Fruit fly (Drosophila melanogaster) whole organism, embryonic: ENCODE data around the gene cnir.

Experiments
- Ada2b ChIP-seq: fragments of 200-800 bp; sonication (Bioruptor generic); IDR thresholded peaks from 2 replicates; pipeline ENCODE4 v1.3.6; 2022; ENCODE audit warnings: missing biosample characterization, missing genetic modification characterization
- Atf3 ChIP-seq: fragments of 200-800 bp; sonication (Bioruptor generic); optimal IDR thresholded peaks from 3 replicates; lab custom pipeline; 2016; ENCODE audit warnings: missing biosample characterization, missing genetic modification characterization
- Bteb2 ChIP-seq: fragments of 200-800 bp; sonication (Bioruptor generic); optimal IDR thresholded peaks from 2 replicates; lab custom pipeline; 2016; ENCODE audit warnings: missing biosample characterization, missing genetic modification characterization
- CG10431 ChIP-seq: fragments of 200-800 bp; sonication (Bioruptor generic); optimal IDR thresholded peaks from 3 replicates; lab custom pipeline; 2018; ENCODE audit warnings: missing biosample characterization, mild to moderate bottlenecking, missing genetic modification characterization
- CG12219 ChIP-seq: fragments of 200-800 bp; sonication (Bioruptor generic); optimal IDR thresholded peaks from 3 replicates; lab custom pipeline; 2018; ENCODE audit warnings: missing biosample characterization, mild to moderate bottlenecking, missing genetic modification characterization
- CG12391 ChIP-seq: fragments of 200-800 bp; sonication (Bioruptor generic); optimal IDR thresholded peaks from 3 replicates; lab custom pipeline; 2018; ENCODE audit warnings: missing biosample characterization, mild to moderate bottlenecking, missing genetic modification characterization, moderate library complexity
- CG13775 ChIP-seq: fragments of 200-800 bp; sonication (Bioruptor generic); optimal IDR thresholded peaks from 3 replicates; lab custom pipeline; 2017; ENCODE audit warnings: missing biosample characterization, mild to moderate bottlenecking, missing genetic modification characterization
- CG14050 ChIP-seq: fragments of 200-800 bp; sonication (Bioruptor generic); IDR thresholded peaks from 3 replicates; pipeline ENCODE4 v1.3.6; 2022; ENCODE audit warnings: missing biosample characterization, missing genetic modification characterization
- CG14441 ChIP-seq: fragments of 200-800 bp; sonication (Bioruptor generic); IDR thresholded peaks from 2 replicates; pipeline ENCODE4 v1.3.6; 2022; ENCODE audit warnings: missing biosample characterization, missing genetic modification characterization
- CG16779 ChIP-seq: fragments of 200-800 bp; sonication (Bioruptor generic); IDR thresholded peaks from 2 replicates; pipeline ENCODE4 v1.3.6; 2022; ENCODE audit warnings: missing biosample characterization, missing genetic modification characterization
- CG16813 ChIP-seq: fragments of 200-800 bp; sonication (Bioruptor generic); IDR thresholded peaks from 3 replicates; pipeline ENCODE4 v1.3.6; 2022; ENCODE audit warnings: missing biosample characterization, missing genetic modification characterization; ENCODE audit not compliant: partially characterized antibody
- CG17829 ChIP-seq: fragments of 200-800 bp; optimal IDR thresholded peaks from 2 replicates; lab custom pipeline; 2019; ENCODE audit warnings: missing biosample characterization, mild to moderate bottlenecking, missing genetic modification characterization, moderate library complexity
- CG31388 ChIP-seq: fragments of 200-800 bp; sonication (Bioruptor generic); optimal IDR thresholded peaks from 2 replicates; lab custom pipeline; 2016; ENCODE audit warnings: missing biosample characterization, missing genetic modification characterization
- CG3281 ChIP-seq: fragments of 200-800 bp; sonication (Bioruptor generic); optimal IDR thresholded peaks from 3 replicates; lab custom pipeline; 2017; ENCODE audit warnings: missing biosample characterization, mild to moderate bottlenecking, missing genetic modification characterization
- CG34422 ChIP-seq: fragments of 200-800 bp; sonication (Bioruptor generic); IDR thresholded peaks from 3 replicates; pipeline ENCODE4 v1.3.6; 2022; ENCODE audit warnings: missing biosample characterization, missing genetic modification characterization
- CG3847 ChIP-seq: fragments of 200-800 bp; sonication (Bioruptor generic); IDR thresholded peaks from 2 replicates; pipeline ENCODE4 v1.3.6; 2022; ENCODE audit warnings: missing biosample characterization, missing genetic modification characterization
- CG4424 ChIP-seq: fragments of 200-800 bp; sonication (Bioruptor generic); optimal IDR thresholded peaks from 3 replicates; lab custom pipeline; 2016; ENCODE audit warnings: missing biosample characterization, missing genetic modification characterization
- CG4707 ChIP-seq: fragments of 200-800 bp; sonication (Bioruptor generic); optimal IDR thresholded peaks from 2 replicates; lab custom pipeline; 2018; ENCODE audit warnings: missing biosample characterization, mild to moderate bottlenecking, missing genetic modification characterization, moderate library complexity
- CG6254 ChIP-seq: fragments of 200-800 bp; sonication (Bioruptor generic); optimal IDR thresholded peaks from 3 replicates; lab custom pipeline; 2017; ENCODE audit warnings: mild to moderate bottlenecking, missing biosample characterization, missing genetic modification reagents, missing genetic modification characterization
- CG7786 ChIP-seq: fragments of 200-800 bp; sonication (Bioruptor generic); optimal IDR thresholded peaks from 2 replicates; lab custom pipeline; 2016; ENCODE audit warnings: missing biosample characterization, missing genetic modification characterization
- CG7928 ChIP-seq: fragments of 200-800 bp; sonication (Bioruptor generic); optimal IDR thresholded peaks from 2 replicates; lab custom pipeline; 2017; ENCODE audit warnings: missing biosample characterization, mild to moderate bottlenecking, missing genetic modification characterization
- CG8944 ChIP-seq: fragments of 200-800 bp; sonication (Bioruptor generic); optimal IDR thresholded peaks from 3 replicates; lab custom pipeline; 2016; ENCODE audit warnings: missing biosample characterization, missing genetic modification characterization
- Chrac-16 ChIP-seq: fragments of 200-800 bp; sonication (Bioruptor generic); optimal IDR thresholded peaks from 3 replicates; lab custom pipeline; 2016; ENCODE audit warnings: missing biosample characterization, missing genetic modification characterization
- Dll ChIP-seq: fragments of 200-800 bp; sonication (Bioruptor generic); IDR thresholded peaks from 4 replicates; pipeline ENCODE4 v1.3.6; 2022; ENCODE audit warnings: missing biosample characterization, missing genetic modification characterization; ENCODE audit not compliant: partially characterized antibody
- Dref ChIP-seq: fragments of 200-800 bp; sonication (Bioruptor generic); IDR thresholded peaks from 2 replicates; pipeline ENCODE4 v1.3.6; 2022; ENCODE audit warnings: missing biosample characterization, missing genetic modification characterization
- Elba2 ChIP-seq: fragments of 200-800 bp; sonication (Bioruptor generic); optimal IDR thresholded peaks from 3 replicates; lab custom pipeline; 2016; ENCODE audit warnings: missing biosample characterization, missing genetic modification characterization
- H2.0 ChIP-seq: fragments of 200-800 bp; sonication (Bioruptor generic); IDR thresholded peaks from 2 replicates; pipeline ENCODE4 v1.3.6; 2022; ENCODE audit warnings: missing biosample characterization, missing genetic modification characterization
- Med ChIP-seq: fragments of 200-800 bp; sonication (Bioruptor generic); peaks from one replicate; lab custom pipeline; 2016; ENCODE audit warnings: missing biosample characterization, missing genetic modification characterization, mild to moderate bottlenecking, inconsistent platforms, moderate library complexity
- Myb ChIP-seq: fragments of 200-800 bp; sonication (Bioruptor generic); optimal IDR thresholded peaks from 2 replicates; lab custom pipeline; 2016; ENCODE audit warnings: missing biosample characterization, missing genetic modification characterization
- Xrp1 ChIP-seq: fragments of 200-800 bp; sonication (Bioruptor generic); IDR thresholded peaks from 2 replicates; pipeline ENCODE4 v1.3.6; 2022; ENCODE audit warnings: missing biosample characterization, missing genetic modification characterization
- ara ChIP-seq: fragments of 200-800 bp; sonication (Bioruptor generic); IDR thresholded peaks from 2 replicates; pipeline ENCODE4 v1.3.6; 2022; ENCODE audit warnings: missing biosample characterization, missing genetic modification characterization
- ase ChIP-seq: fragments of 200-800 bp; sonication (Bioruptor generic); IDR thresholded peaks from 3 replicates; pipeline ENCODE4 v1.3.6; 2022; ENCODE audit warnings: missing biosample characterization, missing genetic modification characterization
- bbx ChIP-seq: fragments of 200-800 bp; sonication (Bioruptor generic); IDR thresholded peaks from 2 replicates; pipeline ENCODE4 v1.3.6; 2022; ENCODE audit warnings: missing biosample characterization, missing genetic modification characterization; ENCODE audit not compliant: partially characterized antibody
- bsh ChIP-seq, 2 experiments: fragments of 200-800 bp; sonication (Bioruptor generic); optimal IDR thresholded peaks; 2 replicates each; lab custom pipeline; 2017 to 2018; ENCODE audit warnings: mild to moderate bottlenecking in 2 of 2, missing biosample characterization in 2 of 2, missing genetic modification characterization in 2 of 2, moderate library complexity in 1 of 2
- cwo ChIP-seq: fragments of 200-800 bp; sonication (Bioruptor generic); optimal IDR thresholded peaks from 3 replicates; lab custom pipeline; 2017; ENCODE audit warnings: missing biosample characterization, missing genetic modification characterization, mild to moderate bottlenecking, moderate library complexity, missing genetic modification reagents
- dysf ChIP-seq: fragments of 200-800 bp; sonication (Bioruptor generic); IDR thresholded peaks from 3 replicates; pipeline ENCODE4 v1.3.6; 2022; ENCODE audit warnings: missing biosample characterization, missing genetic modification characterization
- en ChIP-seq: fragments of 200-800 bp; sonication (Bioruptor generic); optimal IDR thresholded peaks from 2 replicates; lab custom pipeline; 2016; ENCODE audit warnings: missing biosample characterization, missing genetic modification characterization
- fru ChIP-seq: fragments of >200 bp; optimal IDR thresholded peaks from 2 replicates; lab custom pipeline; 2017
- fu2 ChIP-seq: fragments of 200-800 bp; sonication (Bioruptor generic); optimal IDR thresholded peaks from 2 replicates; lab custom pipeline; 2016; ENCODE audit warnings: missing biosample characterization, missing genetic modification characterization
- gsb ChIP-seq: fragments of 200-800 bp; sonication (Bioruptor generic); IDR thresholded peaks from 2 replicates; pipeline ENCODE4 v1.3.6; 2022; ENCODE audit warnings: missing biosample characterization, missing genetic modification characterization
- gt ChIP-seq: fragments of 200-800 bp; sonication (Bioruptor generic); IDR thresholded peaks from 2 replicates; pipeline ENCODE4 v1.3.6; 2022; ENCODE audit warnings: missing biosample characterization, missing genetic modification characterization
- klu ChIP-seq: fragments of 200-800 bp; sonication (Bioruptor generic); IDR thresholded peaks from 2 replicates; pipeline ENCODE4 v1.3.6; 2022; ENCODE audit warnings: missing biosample characterization, missing genetic modification characterization
- lab ChIP-seq: fragments of 200-800 bp; sonication (Bioruptor generic); optimal IDR thresholded peaks from 3 replicates; lab custom pipeline; 2017; ENCODE audit warnings: missing biosample characterization, missing genetic modification characterization, mild to moderate bottlenecking, moderate library complexity, missing genetic modification reagents
- lilli ChIP-seq: fragments of 200-800 bp; sonication (Bioruptor generic); optimal IDR thresholded peaks from 3 replicates; lab custom pipeline; 2016; ENCODE audit warnings: missing biosample characterization, missing genetic modification characterization
- mam ChIP-seq: fragments of 200-800 bp; sonication (Bioruptor generic); optimal IDR thresholded peaks from 3 replicates; lab custom pipeline; 2016; ENCODE audit warnings: missing biosample characterization, missing genetic modification characterization
- phol ChIP-seq: fragments of 200-800 bp; sonication (Bioruptor generic); optimal IDR thresholded peaks from 3 replicates; lab custom pipeline; 2018; ENCODE audit warnings: missing biosample characterization, mild to moderate bottlenecking, missing genetic modification characterization, moderate library complexity
- pita ChIP-seq: fragments of 200-800 bp; sonication (Bioruptor generic); optimal IDR thresholded peaks from 2 replicates; lab custom pipeline; 2017; ENCODE audit warnings: missing biosample characterization, mild to moderate bottlenecking, missing genetic modification characterization
- sens ChIP-seq: fragments of 200-800 bp; sonication (Bioruptor generic); peaks from one replicate; lab custom pipeline; 2016; ENCODE audit warnings: missing biosample characterization, missing genetic modification characterization
- so ChIP-seq: fragments of 200-800 bp; sonication (Bioruptor generic); IDR thresholded peaks from 3 replicates; pipeline ENCODE4 v1.3.6; 2022; ENCODE audit warnings: missing biosample characterization, missing genetic modification characterization
- trh ChIP-seq: fragments of 200-800 bp; sonication (Bioruptor generic); optimal IDR thresholded peaks from 2 replicates; lab custom pipeline; 2016; ENCODE audit warnings: missing biosample characterization, missing genetic modification characterization
- unc-4 ChIP-seq: fragments of 200-800 bp; sonication (Bioruptor generic); IDR thresholded peaks from 2 replicates; pipeline ENCODE4 v1.3.6; 2022; ENCODE audit warnings: missing biosample characterization, missing genetic modification characterization; ENCODE audit not compliant: partially characterized antibody

cnir gene

DNA sequence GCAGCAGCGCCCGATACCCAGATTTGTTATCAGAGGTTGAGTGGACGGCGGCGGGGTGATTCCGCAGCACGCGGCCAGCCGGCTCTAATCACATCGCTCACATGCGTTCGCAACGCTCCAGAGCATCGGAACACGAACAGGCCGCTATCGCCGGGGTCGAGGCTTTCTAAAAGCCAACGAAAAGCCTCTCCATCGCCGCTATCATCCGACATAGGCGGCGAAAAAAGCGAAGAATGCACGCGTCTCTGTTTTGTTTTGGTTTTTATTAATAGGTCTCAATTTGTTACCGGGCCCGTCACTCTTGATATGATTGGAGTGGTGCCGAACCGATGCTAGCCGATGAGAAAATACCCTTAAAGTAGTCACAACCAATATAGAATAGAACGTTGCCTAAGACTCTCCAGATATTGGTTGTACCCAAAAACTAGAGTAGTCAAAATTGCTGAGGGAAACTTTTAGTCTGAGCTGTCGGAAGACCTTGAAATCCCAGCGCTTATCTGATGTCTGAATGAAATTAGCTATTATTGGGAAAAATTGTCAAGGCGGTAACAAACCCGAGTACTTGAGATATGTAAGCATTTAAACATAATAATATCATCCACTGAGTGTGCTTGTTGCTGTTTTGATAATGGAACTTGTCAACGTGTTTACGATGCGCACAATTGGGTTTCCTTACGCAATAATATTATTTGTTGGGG is 2.5 kb upstream of the cnir start, which contains the start of gene CG17261 (continued):
- TF ChIP-seq klu = no peak
- TF ChIP-seq Bteb2 = peak; percentile 5
- TF ChIP-seq CG7786 = peak; percentile 22
- no peak for TF ChIP-seq Dref (GFP tag; lab: Robert Waterston, UW)
- no peak for TF ChIP-seq CG10431
- no peak for TF ChIP-seq CG4707 (GFP tag; lab: Kevin White, UChicago)
- 0 out of 2 replicates have a peak, but pooled peaks have one; percentile 14 for TF ChIP-seq H2.0
- TF ChIP-seq fru (lab: Kevin White, UChicago) = no peak
- no peak for TF ChIP-seq CG14441 (GFP tag; lab: Robert Waterston, UW)
- peak; percentile 27; the same call in 1 of the 2 replicates for TF ChIP-seq ara
- no peak for TF ChIP-seq Elba2 (GFP tag; lab: Kevin White, UChicago)
- no peak for TF ChIP-seq Xrp1 (GFP tag; lab: Robert Waterston, UW)
- no peak for TF ChIP-seq CG7928 (GFP tag; lab: Kevin White, UChicago)
- TF ChIP-seq Med (GFP tag; lab: Kevin White, UChicago) = peak; percentile 91
- TF ChIP-seq CG31388 = no peak
- TF ChIP-seq CG8944 (GFP tag; lab: Kevin White, UChicago) = no peak
- TF ChIP-seq Ada2b (GFP tag; lab: Robert Waterston, UW) = no peak
- no peak for TF ChIP-seq CG6254 (GFP tag; lab: Kevin White, UChicago)
- no peak for TF ChIP-seq phol (tag; lab: Kevin White, UChicago)
- TF ChIP-seq gt = no peak
- no peak for TF ChIP-seq CG3847 (GFP tag; lab: Robert Waterston, UW)
- no peak for TF ChIP-seq CG14050 (GFP tag; lab: Robert Waterston, UW)
- TF ChIP-seq trh = no peak
- peak; percentile 46 for TF ChIP-seq sens (GFP tag; lab: Kevin White, UChicago)
- peak; percentile 31 for TF ChIP-seq Myb (GFP tag; lab: Kevin White, UChicago)
- no peak; the same call in 2 of the 3 replicates for TF ChIP-seq CG34422
- no peak for TF ChIP-seq ase (GFP tag; lab: Robert Waterston, UW)
- TF ChIP-seq Dll (GFP tag; lab: Robert Waterston, UW) = no peak
- no peak for TF ChIP-seq gsb
- TF ChIP-seq unc-4 (GFP tag; lab: Robert Waterston, UW) = no peak
- no peak for TF ChIP-seq bbx (GFP tag; lab: Robert Waterston, UW)
- TF ChIP-seq Chrac-16 (GFP tag; lab: Kevin White, UChicago) = peak; percentile 25
- TF ChIP-seq mam (GFP tag; lab: Kevin White, UChicago) = peak; percentile 59
- no peak for TF ChIP-seq fu2 (GFP tag; lab: Kevin White, UChicago)
- no peak for TF ChIP-seq CG17829 (tag; lab: Kevin White, UChicago)
- peak; percentile 80 for TF ChIP-seq lab
- peak; percentile 66 for TF ChIP-seq lilli
- TF ChIP-seq en = peak; percentile 2
- no peak for TF ChIP-seq CG4424 (GFP tag; lab: Kevin White, UChicago)
- TF ChIP-seq CG12391 = peak; percentile 43
- no peak for TF ChIP-seq CG3281 (GFP tag; lab: Kevin White, UChicago)
- TF ChIP-seq pita (GFP tag; lab: Kevin White, UChicago) = no peak
- TF ChIP-seq cwo (GFP tag; lab: Kevin White, UChicago) = peak; percentile 99
- TF ChIP-seq so (GFP tag; lab: Robert Waterston, UW) = no peak
- no peak for TF ChIP-seq bsh (GFP tag; optimal IDR thresholded peaks at IDR 0.05; lab: Kevin White, UChicago)
- TF ChIP-seq CG12219 (GFP tag; lab: Kevin White, UChicago) = no peak
- peak; percentile 57; the same call in 2 of the 3 replicates for TF ChIP-seq dysf (GFP tag; lab: Robert Waterston, UW)
- no peak for TF ChIP-seq CG16813 (GFP tag; lab: Robert Waterston, UW)
- TF ChIP-seq CG16779 = no peak
- TF ChIP-seq CG13775 (GFP tag; lab: Kevin White, UChicago) = no peak
- no peak for TF ChIP-seq Atf3
